Worm (Caenorhabditis elegans) whole organism, L4 larva: ENCODE measurements around the gene nex-4.

Source experiments
- ama-1 ChIP-seq: fragments of 150-350 bp; optimal IDR thresholded peaks from 2 replicates; lab custom pipeline; 2014; ENCODE audit warnings: inconsistent platforms, mixed read lengths
- dmd-8 ChIP-seq: fragments of 200-800 bp; sonication (Bioruptor generic); IDR thresholded peaks from 2 replicates; pipeline ENCODE4 v1.3.6; 2022; ENCODE audit warnings: missing genetic modification characterization, missing compliant biosample characterization
- mep-1 ChIP-seq: fragments of 150-350 bp; sonication (generic microtip); optimal IDR thresholded peaks from 3 replicates; lab custom pipeline; 2014; ENCODE audit warnings: missing biosample characterization, missing genetic modification characterization
- zag-1 ChIP-seq: fragments of 150-350 bp; optimal IDR thresholded peaks from 2 replicates; lab custom pipeline; 2014; ENCODE audit warnings: missing biosample characterization, missing genetic modification characterization

DNA sequence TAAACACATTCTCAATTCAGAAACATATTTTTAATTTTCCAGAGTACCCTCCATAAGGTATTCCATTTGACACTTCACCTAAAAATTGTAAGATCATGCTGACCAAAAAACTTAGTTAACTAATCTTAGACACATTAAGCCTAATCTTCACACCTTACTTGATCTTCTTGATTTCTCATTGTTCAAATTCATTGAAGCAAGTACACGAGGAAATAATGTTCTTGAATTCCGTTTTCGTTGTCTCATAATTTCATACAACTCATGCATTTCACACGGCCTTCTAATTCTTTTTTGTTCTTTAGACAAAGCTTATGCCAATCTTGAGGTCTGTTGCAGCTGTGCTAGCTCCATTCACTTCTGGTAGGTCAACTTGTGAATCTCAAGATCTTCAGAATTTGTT, 20.8 kb downstream of the nex-4 start, which contains the start of gene srd-33:
- TF ChIP-seq mep-1 (tag; lab: Kevin White, UChicago), result no peak
- TF ChIP-seq dmd-8 (GFP tag; lab: Robert Waterston, UW), result no peak
- TF ChIP-seq ama-1 (lab: Kevin White, UChicago), result no peak
- TF ChIP-seq zag-1 (tag; lab: Kevin White, UChicago), result no peak
